Worm (Caenorhabditis elegans) whole organism, L4/young adult: ENCODE results near the gene R155.5.

Source experiments
- W03F9.2 ChIP-seq: fragments of 150-350 bp; optimal IDR thresholded peaks from 2 replicates; lab custom pipeline; 2014; ENCODE audit warnings: missing biosample characterization, missing genetic modification characterization
- dao-5 ChIP-seq: sonication (generic microtip); optimal IDR thresholded peaks from 2 replicates; lab custom pipeline; 2016; ENCODE audit warnings: missing genotype, missing genetic modification characterization, moderate library complexity, missing compliant biosample characterization
- him-1 ChIP-seq: sonication (generic microtip); optimal IDR thresholded peaks from 2 replicates; lab custom pipeline; 2016; ENCODE audit warnings: missing genotype, missing genetic modification reagents, missing genetic modification characterization, missing compliant biosample characterization

ce11 chrIII:1921136-1921680 lies 49.1 kb downstream of the R155.5 start:
- TF ChIP-seq him-1 (peak; percentile 97), W03F9.2 (peak; percentile 65), dao-5 (peak; percentile 47)
